Worm (Caenorhabditis elegans): Measurements from ENCODE around the gene toc-1.
A peak's percentile ranks its signal among the peaks of the same experiment; 100 is the strongest.

DNA sequence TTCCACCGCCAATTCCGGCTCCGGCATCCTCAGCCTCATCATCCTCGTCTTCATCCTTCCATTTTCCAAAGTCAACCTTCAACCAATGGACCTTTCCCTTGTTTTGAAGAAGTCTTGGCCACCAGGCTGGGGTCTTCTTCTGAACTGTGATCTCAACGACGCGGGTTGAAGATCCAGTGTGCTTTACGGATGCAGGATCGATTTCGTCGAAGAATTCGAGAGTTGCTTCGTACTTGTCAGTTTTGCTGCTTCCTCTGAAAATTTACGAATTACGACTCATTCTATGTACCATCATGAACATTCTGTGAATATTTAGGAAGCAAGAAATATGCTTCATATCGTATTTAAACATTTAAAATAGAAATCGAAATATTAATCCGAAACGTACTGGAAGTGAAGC lies 801 bp upstream of the toc-1 start:
- TF ChIP-seq lin-39 (tag; optimal IDR thresholded peaks at IDR 0.05) (no peak), aly-2 (tag; optimal IDR thresholded peaks at IDR 0.05) (no peak), ama-1 (optimal IDR thresholded peaks at IDR 0.05) (peak; percentile 67), mdl-1 (tag; optimal IDR thresholded peaks at IDR 0.05) (no peak), nhr-12 (tag; optimal IDR thresholded peaks at IDR 0.05) (no peak), tbx-2 (tag; optimal IDR thresholded peaks at IDR 0.05) (no peak), unc-62 (GFP tag; optimal IDR thresholded peaks at IDR 0.05) (no peak), skn-1 (tag; optimal IDR thresholded peaks at IDR 0.05) (no peak), elt-1 (tag; optimal IDR thresholded peaks at IDR 0.05) (no peak), ZK546.5 (tag; optimal IDR thresholded peaks at IDR 0.05) (no peak), lin-15B (tag; optimal IDR thresholded peaks at IDR 0.05) (no peak), jun-1 (tag; optimal IDR thresholded peaks at IDR 0.05) (no peak), ztf-11 (tag; optimal IDR thresholded peaks at IDR 0.05) (no peak), egl-27 (tag; optimal IDR thresholded peaks at IDR 0.05) (no peak)
